Worm (Caenorhabditis elegans) whole organism, midembryonic: ENCODE results near the gene clec-137.

Source experiments
- T22C8.4 ChIP-seq: fragments of 200-800 bp; sonication (Bioruptor generic); IDR thresholded peaks from 2 replicates; pipeline ENCODE4 v1.3.6; 2022; ENCODE audit warnings: missing genetic modification characterization, missing compliant biosample characterization
- cog-1 ChIP-seq: sonication (generic microtip); optimal IDR thresholded peaks from 2 replicates; lab custom pipeline; 2016; ENCODE audit warnings: missing genetic modification characterization, missing compliant biosample characterization
- flt-1 ChIP-seq: fragments of 200-800 bp; sonication (Bioruptor generic); IDR thresholded peaks from 2 replicates; pipeline ENCODE4 v1.3.6; 2022; ENCODE audit warnings: missing genetic modification characterization, missing compliant biosample characterization
- klf-2 ChIP-seq: fragments of 200-800 bp; sonication (Bioruptor generic); conservative IDR thresholded peaks from 2 replicates; pipeline ENCODE4 v1.3.6; 2022; ENCODE audit warnings: missing genetic modification reagents, missing genetic modification characterization, missing compliant biosample characterization
- med-1 ChIP-seq: sonication (generic microtip); optimal IDR thresholded peaks from 2 replicates; lab custom pipeline; 2017; ENCODE audit warnings: missing genetic modification characterization, mild to moderate bottlenecking, missing compliant biosample characterization, antibody characterized with exemption, missing genetic modification reagents; ENCODE audit not compliant: insufficient read depth
- ref-1 ChIP-seq: fragments of 200-800 bp; sonication (Bioruptor generic); conservative IDR thresholded peaks from 2 replicates; pipeline ENCODE4 v1.3.6; 2022; ENCODE audit warnings: missing genetic modification reagents, missing genetic modification characterization, missing compliant biosample characterization
- tab-1 ChIP-seq: fragments of 200-800 bp; sonication (Bioruptor generic); IDR thresholded peaks from 2 replicates; pipeline ENCODE4 v1.3.6; 2022; ENCODE audit warnings: missing genetic modification characterization, missing compliant biosample characterization
- ztf-23 ChIP-seq: fragments of 200-800 bp; sonication (Bioruptor generic); IDR thresholded peaks from 2 replicates; pipeline ENCODE4 v1.3.6; 2022; ENCODE audit warnings: missing genetic modification reagents, missing genetic modification characterization, missing compliant biosample characterization
- ztf-29 ChIP-seq: fragments of 200-800 bp; sonication (Bioruptor generic); IDR thresholded peaks from 2 replicates; pipeline ENCODE4 v1.3.6; 2022; ENCODE audit warnings: missing genetic modification reagents, missing genetic modification characterization, missing compliant biosample characterization

DNA sequence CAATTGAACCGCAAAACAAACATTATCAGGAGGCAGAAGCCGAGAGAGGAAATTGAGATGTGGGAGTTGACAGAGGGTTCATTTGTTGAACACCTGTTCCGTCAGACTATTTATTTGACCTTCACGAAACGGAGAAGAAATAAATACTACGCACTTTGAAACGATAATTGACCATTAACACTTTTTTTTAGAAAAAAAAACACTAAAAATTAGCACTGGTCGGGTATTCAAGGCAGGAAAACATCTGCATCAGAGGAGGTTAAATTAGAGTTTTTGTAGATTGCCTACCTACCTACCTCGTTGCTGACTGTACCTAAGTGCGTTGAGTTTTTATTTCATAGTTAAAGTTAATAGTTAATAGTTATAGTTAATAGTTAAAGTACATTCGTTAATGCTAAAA lies 32.2 kb upstream of the clec-137 start:
- TF ChIP-seq flt-1 (no peak), tab-1 (GFP tag; lab: Robert Waterston, UW) (no peak), cog-1 (no peak), ztf-29 (no peak), ztf-23 (GFP tag; lab: Robert Waterston, UW) (no peak), med-1 (GFP tag; lab: Kevin White, UChicago) (no peak), klf-2 (GFP tag; lab: Robert Waterston, UW) (no peak), T22C8.4 (GFP tag; lab: Robert Waterston, UW) (no peak), ref-1 (no peak)
